Fruit fly (Drosophila melanogaster) whole organism, embryonic: ENCODE results near the gene Shc.

Experiments used
- D19B ChIP-seq: fragments of 200-800 bp; sonication (Bioruptor generic); optimal IDR thresholded peaks from 2 replicates; lab custom pipeline; 2017; ENCODE audit warnings: missing biosample characterization, mild to moderate bottlenecking, missing genetic modification characterization
- gfzf ChIP-seq: fragments of 200-800 bp; sonication (Bioruptor generic); optimal IDR thresholded peaks from 2 replicates; lab custom pipeline; 2016; ENCODE audit warnings: missing biosample characterization, mild to moderate bottlenecking, missing genetic modification characterization, moderate library complexity

dm6 chr3L:9424528-9424911 is 2.3 kb upstream of the Shc start:
- TF ChIP-seq D19B (GFP tag; lab: Kevin White, UChicago) (no peak), gfzf (GFP tag; lab: Kevin White, UChicago) (no peak)
